Worm (Caenorhabditis elegans): ENCODE measurements around the gene sluh-7.

sluh-7 gene

ce11 chrV:10357467-10357953, 1.9 kb upstream of the sluh-7 start, which contains the start of gene ceeh-2 (continued):
- TF ChIP-seq nhr-28 (tag; optimal IDR thresholded peaks at IDR 0.05) (peak; percentile 59), egl-27 (tag; optimal IDR thresholded peaks at IDR 0.05) (no peak), nhr-77 (tag; optimal IDR thresholded peaks at IDR 0.05) (peak; percentile 28)

- TF ChIP-seq hmg-1.1 (GFP tag; IDR thresholded peaks at IDR 0.05): peak; percentile 68
- peak; percentile 80 for TF ChIP-seq dmd-6 (GFP tag; IDR thresholded peaks at IDR 0.05)
- no peak for TF ChIP-seq R02D3.7 (tag; optimal IDR thresholded peaks at IDR 0.05)
- TF ChIP-seq zfp-3 (GFP tag; conservative IDR thresholded peaks at IDR 0.05): no peak
- peak; percentile 82 for TF ChIP-seq dve-1 (tag; optimal IDR thresholded peaks at IDR 0.05; ENCODE audit: insufficient read depth)
- TF ChIP-seq lin-29 (GFP tag; IDR thresholded peaks at IDR 0.05): no peak
- TF ChIP-seq lsy-2 (tag; optimal IDR thresholded peaks at IDR 0.05): peak in 1 of 2 experiments; percentile 94
- TF ChIP-seq Y105C5A.15 (GFP tag; IDR thresholded peaks at IDR 0.05): no peak
- TF ChIP-seq F49E8.2 (tag; optimal IDR thresholded peaks at IDR 0.05; ENCODE audit: borderline replicate concordance): peak; percentile 11
- no peak for TF ChIP-seq nhr-111 (GFP tag; optimal IDR thresholded peaks at IDR 0.05)
- TF ChIP-seq arid-1 (GFP tag; conservative IDR thresholded peaks at IDR 0.05): no peak
- peak; percentile 47 for TF ChIP-seq F37D6.2 (tag; optimal IDR thresholded peaks at IDR 0.05)
- no peak for TF ChIP-seq aly-2 (tag; optimal IDR thresholded peaks at IDR 0.05)
- TF ChIP-seq vab-7 (GFP tag; IDR thresholded peaks at IDR 0.05): no peak; the same call in 1 of the 2 replicates
- TF ChIP-seq hlh-11 (tag; optimal IDR thresholded peaks at IDR 0.05): no peak
- TF ChIP-seq snpc-1.2 (GFP tag; IDR thresholded peaks at IDR 0.05): no peak
- TF ChIP-seq F10B5.3 (tag; optimal IDR thresholded peaks at IDR 0.05): no peak
- peak; percentile 71 for TF ChIP-seq nhr-77 (tag; optimal IDR thresholded peaks at IDR 0.05)
- TF ChIP-seq ZK337.2 (GFP tag; IDR thresholded peaks at IDR 0.05): peak; percentile 74; the same call in 1 of the 2 replicates
- TF ChIP-seq gei-8 (GFP tag; optimal IDR thresholded peaks at IDR 0.05): no peak
- TF ChIP-seq nhr-6 (tag; optimal IDR thresholded peaks at IDR 0.05): peak; percentile 62
- no peak for TF ChIP-seq mxl-2 (GFP tag; conservative IDR thresholded peaks at IDR 0.05)
- TF ChIP-seq snpc-4 (tag; optimal IDR thresholded peaks at IDR 0.05): no peak
- TF ChIP-seq ceh-82 (tag; optimal IDR thresholded peaks at IDR 0.05): no peak
- TF ChIP-seq madf-5 (GFP tag; IDR thresholded peaks at IDR 0.05): no peak
- peak; percentile 64 for TF ChIP-seq unc-130 (GFP tag; optimal IDR thresholded peaks at IDR 0.05)
- no peak for TF ChIP-seq F26F4.8 (GFP tag; conservative IDR thresholded peaks at IDR 0.05)
- TF ChIP-seq ztf-11 (tag; optimal IDR thresholded peaks at IDR 0.05): no peak
- no peak for TF ChIP-seq aha-1 (tag)
- TF ChIP-seq jun-1 (tag; optimal IDR thresholded peaks at IDR 0.05): no peak
- no peak for TF ChIP-seq daf-8 (GFP tag; IDR thresholded peaks at IDR 0.05)
- peak; percentile 62 for TF ChIP-seq ztf-7 (tag; optimal IDR thresholded peaks at IDR 0.05)
- no peak for TF ChIP-seq D1046.2 (GFP tag; IDR thresholded peaks at IDR 0.05)
- peak; percentile 36 for TF ChIP-seq duxl-1 (tag; optimal IDR thresholded peaks at IDR 0.05; ENCODE audit: poor library complexity)
- no peak for TF ChIP-seq lim-7 (GFP tag; IDR thresholded peaks at IDR 0.05)
- TF ChIP-seq lin-15B (tag; optimal IDR thresholded peaks at IDR 0.05): no peak
- TF ChIP-seq zip-2 (tag; optimal IDR thresholded peaks at IDR 0.05): no peak
- no peak for TF ChIP-seq tra-1 (GFP tag; IDR thresholded peaks at IDR 0.05)
- no peak for TF ChIP-seq Y48G9A.11 (GFP tag; IDR thresholded peaks at IDR 0.05)
- peak; percentile 65; the same call in 1 of the 2 replicates for TF ChIP-seq pha-4 (GFP tag; IDR thresholded peaks at IDR 0.05)
- peak; percentile 32 for TF ChIP-seq pha-4 (tag; optimal IDR thresholded peaks at IDR 0.05)
- TF ChIP-seq lin-1 (GFP tag; IDR thresholded peaks at IDR 0.05): no peak
- no peak for TF ChIP-seq egl-27 (tag; optimal IDR thresholded peaks at IDR 0.05)
- TF ChIP-seq ctbp-1 (GFP tag; IDR thresholded peaks at IDR 0.05): 0 out of 2 replicates have a peak, but pooled peaks have one; percentile 36
- TF ChIP-seq set-16 (GFP tag; IDR thresholded peaks at IDR 0.05): no peak
- TF ChIP-seq nhr-10 (tag; optimal IDR thresholded peaks at IDR 0.05): no peak
- TF ChIP-seq dmd-9 (GFP tag; IDR thresholded peaks at IDR 0.05): 0 out of 2 replicates have a peak, but pooled peaks have one; percentile 57
- TF ChIP-seq nhr-237 (tag; optimal IDR thresholded peaks at IDR 0.05): no peak
- no peak for TF ChIP-seq ceh-62 (tag; optimal IDR thresholded peaks at IDR 0.05)
These were observed 2.6 kb downstream of the sluh-7 start, which contains the start of gene nol-56 for ce11 chrV:10352928-10353427. Gene nol-56, minus strand, starts transcription at chrV:10352978.

All from whole organism, L4 larva.